Worm (Caenorhabditis elegans) whole organism, L2 larva: ENCODE data around the gene Y116A8B.4.

ENCODE experiments used
- ZK546.5 ChIP-seq: sonication (generic microtip); optimal IDR thresholded peaks from 2 replicates; lab custom pipeline; 2017; ENCODE audit warnings: missing biosample characterization, missing genetic modification characterization
- fos-1 ChIP-seq: fragments of 150-350 bp; optimal IDR thresholded peaks from 2 replicates; lab custom pipeline; 2014; ENCODE audit warnings: missing biosample characterization, missing genetic modification characterization
- nhr-10 ChIP-seq: sonication (generic microtip); optimal IDR thresholded peaks from 2 replicates; lab custom pipeline; 2017; ENCODE audit warnings: missing biosample characterization, missing genetic modification characterization
- snpc-4 ChIP-seq: fragments of 150-350 bp; optimal IDR thresholded peaks from 2 replicates; lab custom pipeline; 2014; ENCODE audit warnings: missing biosample characterization, missing genetic modification characterization
- ztf-11 ChIP-seq: sonication (generic microtip); optimal IDR thresholded peaks from 2 replicates; lab custom pipeline; 2017; ENCODE audit warnings: missing biosample characterization, missing genetic modification characterization

DNA sequence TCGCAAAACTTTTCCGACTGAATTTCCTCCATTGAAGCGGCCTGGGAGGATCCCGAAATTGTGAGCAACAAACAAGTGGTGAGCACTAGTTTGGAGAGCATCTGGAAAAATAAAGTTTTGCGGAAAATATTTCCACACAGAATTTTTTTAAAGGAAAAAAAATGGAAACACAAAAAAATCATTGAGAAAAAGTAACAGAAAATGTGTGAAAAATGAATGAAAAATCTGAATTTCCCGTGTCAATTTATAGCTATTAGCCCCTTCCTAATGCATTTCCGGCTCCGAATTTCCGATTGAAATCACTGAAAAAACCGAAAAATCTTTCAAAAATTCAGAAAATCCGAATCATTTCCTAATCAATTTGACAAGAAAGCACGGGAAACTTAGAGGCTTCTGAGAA is 31.8 kb upstream of the Y116A8B.4 start, which contains the start of gene flp-17:
- TF ChIP-seq nhr-10 (tag; lab: Kevin White, UChicago) (no peak), snpc-4 (tag; lab: Kevin White, UChicago) (no peak), ZK546.5 (tag; lab: Kevin White, UChicago) (no peak), fos-1 (tag; lab: Kevin White, UChicago) (no peak), ztf-11 (tag; lab: Kevin White, UChicago) (no peak)
